Worm (Caenorhabditis elegans) whole organism, late embryonic: ENCODE measurements around the gene F26F2.3.

Source experiments
- ama-1 ChIP-seq: fragments of 150-350 bp; optimal IDR thresholded peaks from 2 replicates; lab custom pipeline; 2014
- ceh-19 ChIP-seq: fragments of 200-800 bp; sonication (Bioruptor generic); optimal IDR thresholded peaks from 2 replicates; lab custom pipeline; 2018; ENCODE audit warnings: mild to moderate bottlenecking, missing genetic modification characterization, missing compliant biosample characterization
- ceh-24 ChIP-seq: sonication (generic microtip); optimal IDR thresholded peaks from 2 replicates; lab custom pipeline; 2016; ENCODE audit warnings: mild to moderate bottlenecking, missing genetic modification characterization, missing compliant biosample characterization
- ceh-31 ChIP-seq: sonication (generic microtip); optimal IDR thresholded peaks from 2 replicates; lab custom pipeline; 2016; ENCODE audit warnings: missing genetic modification characterization, missing compliant biosample characterization
- ceh-48 ChIP-seq: sonication (generic microtip); optimal IDR thresholded peaks from 2 replicates; lab custom pipeline; 2016; ENCODE audit warnings: missing genetic modification characterization, inconsistent platforms, missing compliant biosample characterization
- pag-3 ChIP-seq: sonication (generic microtip); optimal IDR thresholded peaks from 2 replicates; lab custom pipeline; 2016; ENCODE audit warnings: missing compliant biosample characterization, missing genetic modification characterization, borderline replicate concordance
- pax-1 ChIP-seq: fragments of 150-350 bp; optimal IDR thresholded peaks from 2 replicates; lab custom pipeline; 2014; ENCODE audit warnings: missing biosample characterization, missing genetic modification characterization
- pqm-1 ChIP-seq: sonication (generic microtip); optimal IDR thresholded peaks from 2 replicates; lab custom pipeline; 2016; ENCODE audit warnings: missing genetic modification characterization, missing compliant biosample characterization

- TF ChIP-seq pqm-1 (no peak), ceh-48 (tag; lab: Kevin White, UChicago) (no peak), ceh-19 (GFP tag; lab: Kevin White, UChicago) (no peak), ama-1 (lab: Kevin White, UChicago) (no peak), ceh-24 (tag; lab: Kevin White, UChicago) (no peak), pax-1 (tag; lab: Kevin White, UChicago) (no peak), pag-3 (tag; lab: Kevin White, UChicago) (no peak), ceh-31 (tag; lab: Kevin White, UChicago) (no peak)
These were observed 13.2 kb upstream of the F26F2.3 start, which contains the start of gene F26F2.8 for ce11 chrV:20579534-20579933.
